Worm (Caenorhabditis elegans) whole organism, L4 larva: ENCODE results near the gene F54C4.4.

Experiments used
- Y75B8A.6 ChIP-seq: fragments of 200-800 bp; sonication (Bioruptor generic); IDR thresholded peaks from 2 replicates; pipeline ENCODE4 v1.3.6; 2022; ENCODE audit warnings: missing genetic modification reagents, missing genetic modification characterization, missing compliant biosample characterization
- aha-1 ChIP-seq: fragments of 150-350 bp; peaks from one replicate; lab custom pipeline; 2014; ENCODE audit warnings: missing biosample characterization, missing genetic modification characterization
- ceh-20 ChIP-seq: fragments of 200-800 bp; sonication (Bioruptor generic); IDR thresholded peaks from 2 replicates; pipeline ENCODE4 v1.3.6; 2022; ENCODE audit warnings: missing genetic modification reagents, missing genetic modification characterization, missing compliant biosample characterization
- ceh-32 ChIP-seq: sonication (generic microtip); optimal IDR thresholded peaks from 2 replicates; lab custom pipeline; 2016; ENCODE audit warnings: mild to moderate bottlenecking, missing genetic modification characterization, missing compliant biosample characterization; ENCODE audit not compliant: poor library complexity
- ceh-44 ChIP-seq: fragments of 200-800 bp; sonication (Bioruptor generic); IDR thresholded peaks from 2 replicates; pipeline ENCODE4 v1.3.6; 2022; ENCODE audit warnings: missing genetic modification reagents, missing genetic modification characterization, missing compliant biosample characterization
- ceh-82 ChIP-seq: sonication (generic microtip); optimal IDR thresholded peaks from 2 replicates; lab custom pipeline; 2017; ENCODE audit warnings: missing biosample characterization, missing genetic modification characterization
- daf-16 ChIP-seq, 3 experiments: sonication (generic microtip); optimal IDR thresholded peaks; 2 replicates each; lab custom pipeline; 2016 to 2017; ENCODE audit warnings: missing genetic modification characterization in 3 of 3, missing genetic modification reagents in 3 of 3, mild to moderate bottlenecking in 2 of 3, missing compliant biosample characterization in 2 of 3, missing biosample characterization in 1 of 3, moderate library complexity in 1 of 3
- dmd-6 ChIP-seq: fragments of 200-800 bp; sonication (Bioruptor generic); IDR thresholded peaks from 2 replicates; pipeline ENCODE4 v1.3.6; 2022; ENCODE audit warnings: missing genetic modification reagents, missing genetic modification characterization, missing compliant biosample characterization
- dmd-9 ChIP-seq: fragments of 200-800 bp; sonication (Bioruptor generic); IDR thresholded peaks from 2 replicates; pipeline ENCODE4 v1.3.6; 2022; ENCODE audit warnings: missing genetic modification reagents, missing genetic modification characterization, missing compliant biosample characterization
- dve-1 ChIP-seq: sonication (generic microtip); optimal IDR thresholded peaks from 2 replicates; lab custom pipeline; 2017; ENCODE audit warnings: antibody characterized with exemption, mild to moderate bottlenecking, missing genetic modification characterization, missing compliant biosample characterization; ENCODE audit not compliant: insufficient read depth
- egl-43 ChIP-seq: fragments of 200-800 bp; sonication (Bioruptor generic); IDR thresholded peaks from 2 replicates; pipeline ENCODE4 v1.3.6; 2022; ENCODE audit warnings: missing genetic modification reagents, missing genetic modification characterization, missing compliant biosample characterization
- fkh-10 ChIP-seq: fragments of 150-350 bp; optimal IDR thresholded peaks from 2 replicates; lab custom pipeline; 2014; ENCODE audit warnings: missing biosample characterization, missing genetic modification reagents, missing genetic modification characterization
- fos-1 ChIP-seq: fragments of 150-350 bp; optimal IDR thresholded peaks from 2 replicates; lab custom pipeline; 2014; ENCODE audit warnings: missing biosample characterization, missing genetic modification characterization
- hlh-11 ChIP-seq: fragments of 200-800 bp; sonication (Bioruptor generic); optimal IDR thresholded peaks from 2 replicates; lab custom pipeline; 2018; ENCODE audit warnings: mild to moderate bottlenecking, missing genetic modification characterization, missing compliant biosample characterization
- hmg-1.1 ChIP-seq: fragments of 200-800 bp; sonication (Bioruptor generic); IDR thresholded peaks from 2 replicates; pipeline ENCODE4 v1.3.6; 2022; ENCODE audit warnings: missing genetic modification reagents, missing genetic modification characterization, missing compliant biosample characterization
- jun-1 ChIP-seq: fragments of 150-350 bp; optimal IDR thresholded peaks from 2 replicates; lab custom pipeline; 2014; ENCODE audit warnings: missing biosample characterization, missing genetic modification reagents, missing genetic modification characterization
- lin-38 ChIP-seq: fragments of 200-800 bp; sonication (Bioruptor generic); IDR thresholded peaks from 2 replicates; pipeline ENCODE4 v1.3.6; 2022; ENCODE audit warnings: missing genetic modification reagents, missing genetic modification characterization, missing compliant biosample characterization
- madf-5 ChIP-seq, 2 experiments: fragments of 200-800 bp; sonication (Bioruptor generic); IDR thresholded peaks; 2 replicates each; pipeline ENCODE4 v1.3.6; 2022; ENCODE audit warnings: missing compliant biosample characterization in 2 of 2, missing genetic modification characterization in 2 of 2
- mdl-1 ChIP-seq, 2 experiments: fragments of 150-350 bp in 1 of 2; sonication (generic microtip) in 1 of 2; optimal IDR thresholded peaks; 2 replicates each; lab custom pipeline; 2014 to 2017; ENCODE audit warnings: missing biosample characterization in 2 of 2, missing genetic modification characterization in 2 of 2
- mep-1 ChIP-seq: fragments of 150-350 bp; sonication (generic microtip); optimal IDR thresholded peaks from 3 replicates; lab custom pipeline; 2014; ENCODE audit warnings: missing biosample characterization, missing genetic modification characterization
- mxl-3 ChIP-seq: fragments of 200-800 bp; sonication (Bioruptor generic); optimal IDR thresholded peaks from 2 replicates; lab custom pipeline; 2018; ENCODE audit warnings: mild to moderate bottlenecking, missing genetic modification characterization, missing compliant biosample characterization
- nhr-10 ChIP-seq: fragments of 150-350 bp; optimal IDR thresholded peaks from 2 replicates; lab custom pipeline; 2014; ENCODE audit warnings: missing biosample characterization, missing genetic modification characterization
- nhr-102 ChIP-seq: sonication (generic microtip); optimal IDR thresholded peaks from 2 replicates; lab custom pipeline; 2016; ENCODE audit warnings: mild to moderate bottlenecking, missing genetic modification characterization, moderate library complexity, missing compliant biosample characterization
- nhr-28 ChIP-seq: fragments of 150-350 bp; optimal IDR thresholded peaks from 2 replicates; lab custom pipeline; 2014; ENCODE audit warnings: missing biosample characterization, missing genetic modification characterization
- nhr-41 ChIP-seq: fragments of 200-800 bp; sonication (Bioruptor generic); IDR thresholded peaks from 2 replicates; pipeline ENCODE4 v1.3.6; 2022; ENCODE audit warnings: missing genetic modification reagents, missing genetic modification characterization, missing compliant biosample characterization
- nhr-48 ChIP-seq: sonication (generic microtip); optimal IDR thresholded peaks from 2 replicates; lab custom pipeline; 2016; ENCODE audit warnings: mild to moderate bottlenecking, missing genetic modification characterization, missing compliant biosample characterization
- nhr-6 ChIP-seq: fragments of 150-350 bp; optimal IDR thresholded peaks from 2 replicates; lab custom pipeline; 2014; ENCODE audit warnings: missing biosample characterization, missing genetic modification characterization
- pha-4 ChIP-seq, 2 experiments: fragments of 150-350 bp in 1 of 2; fragments of 200-800 bp in 1 of 2; sonication (Bioruptor generic) in 1 of 2; IDR thresholded peaks in 1 of 2; optimal IDR thresholded peaks in 1 of 2; 2 replicates each; pipeline versions ENCODE4 v1.3.6 to Lab custom; 2014 to 2022; ENCODE audit warnings: missing genetic modification characterization in 2 of 2, missing genetic modification reagents in 2 of 2, missing biosample characterization in 1 of 2, missing compliant biosample characterization in 1 of 2
- php-3 ChIP-seq: fragments of 200-800 bp; sonication (Bioruptor generic); IDR thresholded peaks from 2 replicates; pipeline ENCODE4 v1.3.6; 2022; ENCODE audit warnings: missing genetic modification reagents, missing genetic modification characterization, missing compliant biosample characterization
- pqm-1 ChIP-seq: sonication (generic microtip); optimal IDR thresholded peaks from 2 replicates; lab custom pipeline; 2017; ENCODE audit warnings: missing biosample characterization, missing genetic modification characterization
- saeg-2 ChIP-seq: fragments of 200-800 bp; sonication (Bioruptor generic); IDR thresholded peaks from 2 replicates; pipeline ENCODE4 v1.3.6; 2022; ENCODE audit warnings: missing genetic modification reagents, missing genetic modification characterization, missing compliant biosample characterization
- sdz-12 ChIP-seq: fragments of 200-800 bp; sonication (Bioruptor generic); optimal IDR thresholded peaks from 2 replicates; lab custom pipeline; 2018; ENCODE audit warnings: mild to moderate bottlenecking, missing genetic modification characterization, missing compliant biosample characterization
- set-16 ChIP-seq: fragments of 200-800 bp; sonication (Bioruptor generic); IDR thresholded peaks from 2 replicates; pipeline ENCODE4 v1.3.6; 2022; ENCODE audit warnings: missing genetic modification reagents, missing genetic modification characterization, missing compliant biosample characterization
- spr-3 ChIP-seq: fragments of 200-800 bp; sonication (Bioruptor generic); optimal IDR thresholded peaks from 2 replicates; lab custom pipeline; 2018; ENCODE audit warnings: mild to moderate bottlenecking, missing genetic modification characterization, missing compliant biosample characterization
- unc-62 ChIP-seq, 3 experiments: fragments of 150-350 bp in 1 of 3; sonication (generic microtip); optimal IDR thresholded peaks in 2 of 3; peaks in 1 of 3; 1 replicate in 1 of 3; 2 replicates in 2 of 3; lab custom pipeline; 2014 to 2017; ENCODE audit warnings: missing biosample characterization in 3 of 3, missing genetic modification characterization in 3 of 3, missing genetic modification reagents in 3 of 3, missing genotype in 1 of 3
- zfp-3 ChIP-seq: fragments of 200-800 bp; sonication (Bioruptor generic); conservative IDR thresholded peaks from 2 replicates; pipeline ENCODE4 v1.3.6; 2022; ENCODE audit warnings: missing genetic modification reagents, missing genetic modification characterization, missing compliant biosample characterization
- zip-11 ChIP-seq: fragments of 200-800 bp; sonication (Bioruptor generic); IDR thresholded peaks from 2 replicates; pipeline ENCODE4 v1.3.6; 2022; ENCODE audit warnings: missing genetic modification characterization, missing compliant biosample characterization
- zip-2 ChIP-seq: fragments of 150-350 bp; optimal IDR thresholded peaks from 2 replicates; lab custom pipeline; 2014; ENCODE audit warnings: missing biosample characterization, missing genetic modification characterization

The F54C4.4 gene

DNA sequence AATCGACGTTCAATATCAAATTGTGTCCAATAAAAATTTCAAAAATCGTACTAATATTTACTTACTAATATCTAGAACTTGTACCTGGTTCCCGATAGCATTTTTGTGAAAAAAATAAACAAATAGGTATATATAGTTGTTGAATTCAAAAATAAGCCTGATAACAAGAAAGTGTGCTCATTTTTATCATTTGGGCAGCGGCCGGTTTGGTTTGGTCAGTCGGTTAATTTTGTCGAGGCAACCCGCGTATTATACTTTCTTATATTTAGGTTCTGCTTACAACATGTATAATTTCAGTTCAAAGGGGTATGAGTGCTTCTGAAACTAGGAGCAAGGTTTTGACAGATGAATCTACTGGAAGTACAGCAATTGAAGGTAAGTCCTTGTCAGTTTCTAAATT is 43.5 kb upstream of the F54C4.4 start, which contains the start of the genes nhr-280 and C29F9.2:
Gene nhr-280 (minus strand): TSS at position 101 of the 400 bp plus-strand sequence.
Gene C29F9.2 (plus strand): TSS at position 298 of the 400 bp plus-strand sequence.
- peak; percentile 10 for TF ChIP-seq pqm-1
- TF ChIP-seq hlh-11 (tag; lab: Kevin White, UChicago) = peak; percentile 13
- no peak for TF ChIP-seq madf-5 (GFP tag; IDR thresholded peaks at IDR 0.05; lab: Robert Waterston, UW)
- no peak for TF ChIP-seq daf-16 (GFP tag; optimal IDR thresholded peaks at IDR 0.05; lab: Kevin White, UChicago)
- TF ChIP-seq daf-16 (tag; optimal IDR thresholded peaks at IDR 0.05; lab: Kevin White, UChicago) = peak; percentile 78
- TF ChIP-seq spr-3 = no peak
- TF ChIP-seq dve-1 = peak; percentile 40

DNA sequence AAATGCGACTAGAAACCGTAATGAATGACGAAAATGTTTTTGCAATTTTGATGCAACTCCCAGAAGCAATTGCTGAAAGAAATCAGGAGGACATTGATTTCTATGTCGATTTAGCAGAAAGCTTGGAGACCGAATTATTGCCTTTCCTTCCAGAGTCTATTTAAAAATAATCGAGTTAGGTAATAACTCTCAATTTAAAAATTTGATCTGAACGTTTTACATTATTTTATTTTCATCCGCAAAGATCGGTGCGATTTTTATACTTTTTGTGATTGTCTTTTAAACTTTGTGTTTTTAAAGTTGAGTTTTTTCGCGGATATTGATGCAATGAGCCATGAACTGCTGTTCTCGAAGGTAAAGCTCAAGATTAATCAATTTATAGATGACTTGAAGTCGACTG is 37.3 kb upstream of the F54C4.4 start, which contains the start of gene pals-23:
Gene pals-23 (plus strand): TSS at position 301 of the 400 bp plus-strand sequence.
- TF ChIP-seq unc-62 (GFP tag; optimal IDR thresholded peaks at IDR 0.05 in 1 of 2; lab: Kevin White, UChicago) = no peak
- no peak for TF ChIP-seq unc-62 (tag; optimal IDR thresholded peaks at IDR 0.05; lab: Kevin White, UChicago)
- TF ChIP-seq hmg-1.1 (GFP tag; lab: Robert Waterston, UW) = no peak
- no peak for TF ChIP-seq lin-38
- TF ChIP-seq spr-3 = no peak
- no peak for TF ChIP-seq saeg-2 (GFP tag; lab: Robert Waterston, UW)
- no peak for TF ChIP-seq set-16 (GFP tag; lab: Robert Waterston, UW)
- TF ChIP-seq sdz-12 = no peak
- TF ChIP-seq fos-1 (tag; lab: Kevin White, UChicago) = no peak
- TF ChIP-seq ceh-82 (tag; lab: Kevin White, UChicago) = no peak
- no peak for TF ChIP-seq zip-11 (GFP tag; lab: Robert Waterston, UW)
- no peak for TF ChIP-seq nhr-48
- no peak for TF ChIP-seq jun-1
- TF ChIP-seq ceh-44 (GFP tag; lab: Robert Waterston, UW) = no peak
- TF ChIP-seq mep-1 (tag; lab: Kevin White, UChicago) = no peak
- TF ChIP-seq ceh-32 (tag; lab: Kevin White, UChicago) = no peak

DNA sequence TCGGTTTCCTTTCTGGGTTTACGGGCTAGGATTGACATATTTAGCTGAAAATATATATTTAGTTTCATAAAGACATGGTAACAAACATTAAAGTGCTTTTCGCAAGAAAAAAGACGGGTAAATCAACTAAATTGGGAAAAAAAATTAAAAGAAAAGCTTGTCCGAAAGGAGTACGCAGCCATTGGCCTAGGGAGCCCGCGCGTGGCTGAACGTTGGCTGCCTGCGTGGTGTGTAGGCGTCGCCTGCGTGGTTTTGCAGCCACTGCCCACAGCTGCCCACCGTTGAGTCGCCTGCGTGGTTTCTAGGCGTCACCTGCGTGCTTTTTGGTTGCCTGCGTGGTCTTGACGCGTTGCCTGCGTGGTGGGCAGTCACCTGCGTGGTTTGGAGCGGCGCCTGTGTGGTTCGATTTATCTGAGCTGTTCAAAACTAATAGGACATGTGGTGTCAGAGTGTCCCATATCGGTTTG is 34.8 kb upstream of the F54C4.4 start, which contains the start of gene C29F9.12:
Gene C29F9.12 (minus strand): TSS at position 51 of the 467 bp plus-strand sequence.
- TF ChIP-seq egl-43 (GFP tag; lab: Robert Waterston, UW) (0 out of 2 replicates have a peak, but pooled peaks have one; percentile 23), set-16 (GFP tag; lab: Robert Waterston, UW) (peak; percentile 82)
- TF ChIP-seq, all 104 proteins: peak for 2; not testable (repeated sequence) for 102

DNA sequence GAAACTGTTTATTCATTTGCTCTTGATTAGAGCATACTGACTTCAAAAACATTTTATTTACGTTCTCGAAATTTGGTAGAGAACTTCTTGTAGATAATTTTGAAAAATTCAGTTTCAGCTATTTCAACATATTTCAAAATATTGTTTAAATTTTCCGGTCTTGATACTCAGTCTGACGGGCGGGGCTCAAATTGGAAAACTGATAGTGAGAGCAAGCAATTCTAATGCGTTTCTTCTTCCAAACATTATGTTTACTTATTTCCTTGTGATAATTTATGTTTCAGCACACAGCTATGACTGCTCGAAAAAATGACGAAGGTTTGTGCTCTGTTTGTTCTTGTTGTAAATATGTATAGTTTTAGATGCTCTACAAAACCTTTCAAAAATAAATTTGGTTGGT is 33.0 kb upstream of the F54C4.4 start, which contains the start of gene pals-24:
Gene pals-24 (plus strand): TSS at position 237 of the 400 bp plus-strand sequence.
- no peak for TF ChIP-seq daf-16 (GFP tag; optimal IDR thresholded peaks at IDR 0.05; lab: Kevin White, UChicago)
- TF ChIP-seq daf-16 (tag; optimal IDR thresholded peaks at IDR 0.05; lab: Kevin White, UChicago) = peak; percentile 98
- TF ChIP-seq ceh-20 (GFP tag; lab: Robert Waterston, UW) = no peak
- peak; percentile 74 for TF ChIP-seq hlh-11 (tag; lab: Kevin White, UChicago)
- peak; percentile 59 for TF ChIP-seq dmd-6
- TF ChIP-seq fkh-10 (GFP tag; lab: Kevin White, UChicago) = no peak
- no peak for TF ChIP-seq madf-5 (GFP tag; IDR thresholded peaks at IDR 0.05; lab: Robert Waterston, UW)
- TF ChIP-seq nhr-41 (GFP tag; lab: Robert Waterston, UW) = no peak
- TF ChIP-seq pqm-1 = peak; percentile 94
- TF ChIP-seq mdl-1 (tag; optimal IDR thresholded peaks at IDR 0.05; lab: Kevin White, UChicago) = no peak
- TF ChIP-seq dmd-9 (GFP tag; lab: Robert Waterston, UW) = no peak
- peak; percentile 61 for TF ChIP-seq dve-1
- TF ChIP-seq Y75B8A.6 (GFP tag; lab: Robert Waterston, UW) = no peak
- peak; percentile 55; the same call in 1 of the 2 replicates for TF ChIP-seq php-3 (GFP tag; lab: Robert Waterston, UW)
- TF ChIP-seq saeg-2 (GFP tag; lab: Robert Waterston, UW) = no peak
- TF ChIP-seq pha-4 (GFP tag; IDR thresholded peaks at IDR 0.05; lab: Robert Waterston, UW) = no peak
- TF ChIP-seq pha-4 (tag; optimal IDR thresholded peaks at IDR 0.05; lab: Kevin White, UChicago) = no peak
- no peak for TF ChIP-seq nhr-6 (tag; lab: Kevin White, UChicago)
- peak; percentile 62 for TF ChIP-seq aha-1 (tag; lab: Kevin White, UChicago)
- TF ChIP-seq nhr-102 = no peak
- TF ChIP-seq egl-43 (GFP tag; lab: Robert Waterston, UW) = no peak
- TF ChIP-seq nhr-10 (tag; lab: Kevin White, UChicago) = no peak
- no peak for TF ChIP-seq nhr-48
- TF ChIP-seq mxl-3 (GFP tag; lab: Kevin White, UChicago) = peak; percentile 3
- peak; percentile 46 for TF ChIP-seq zip-2
- peak; percentile 86 for TF ChIP-seq nhr-28
- TF ChIP-seq zfp-3 (GFP tag; lab: Robert Waterston, UW) = no peak
